Worm (Caenorhabditis elegans) whole organism, L3 larva: ENCODE data around the gene srw-29.

Experiments
- aly-2 ChIP-seq: fragments of 150-350 bp; optimal IDR thresholded peaks from 2 replicates; lab custom pipeline; 2014; ENCODE audit warnings: missing biosample characterization, missing genetic modification characterization
- elt-1 ChIP-seq: fragments of 150-350 bp; optimal IDR thresholded peaks from 2 replicates; lab custom pipeline; 2014; ENCODE audit warnings: missing biosample characterization, missing genetic modification characterization
- jun-1 ChIP-seq: fragments of 150-350 bp; optimal IDR thresholded peaks from 2 replicates; lab custom pipeline; 2014; ENCODE audit warnings: missing biosample characterization, missing genetic modification reagents, missing genetic modification characterization
- lsy-12 ChIP-seq: sonication (generic microtip); optimal IDR thresholded peaks from 2 replicates; lab custom pipeline; 2016; ENCODE audit warnings: mild to moderate bottlenecking, missing genetic modification characterization, missing compliant biosample characterization
- mdl-1 ChIP-seq: fragments of 150-350 bp; optimal IDR thresholded peaks from 2 replicates; lab custom pipeline; 2014; ENCODE audit warnings: missing biosample characterization, missing genetic modification characterization
- nfya-1 ChIP-seq: sonication (generic microtip); optimal IDR thresholded peaks from 2 replicates; lab custom pipeline; 2017; ENCODE audit warnings: missing genetic modification characterization, mild to moderate bottlenecking, missing compliant biosample characterization, antibody characterized with exemption, moderate library complexity; ENCODE audit not compliant: insufficient read depth
- nhr-237 ChIP-seq: fragments of 150-350 bp; optimal IDR thresholded peaks from 2 replicates; lab custom pipeline; 2014; ENCODE audit warnings: missing biosample characterization, missing genetic modification characterization
- nhr-76 ChIP-seq: fragments of 150-350 bp; sonication (generic microtip); optimal IDR thresholded peaks from 5 replicates; lab custom pipeline; 2014; ENCODE audit warnings: missing biosample characterization, missing genetic modification characterization
- nhr-77 ChIP-seq: fragments of 150-350 bp; optimal IDR thresholded peaks from 2 replicates; lab custom pipeline; 2014; ENCODE audit warnings: missing biosample characterization, missing genetic modification characterization
- tbx-2 ChIP-seq: sonication (generic microtip); optimal IDR thresholded peaks from 2 replicates; lab custom pipeline; 2016; ENCODE audit warnings: mild to moderate bottlenecking, missing genetic modification characterization, missing compliant biosample characterization
- unc-62 ChIP-seq: fragments of 150-350 bp; sonication (generic microtip); optimal IDR thresholded peaks from 4 replicates; lab custom pipeline; 2014; ENCODE audit warnings: missing biosample characterization, missing genetic modification reagents, missing genetic modification characterization
- zag-1 ChIP-seq: fragments of 150-350 bp; optimal IDR thresholded peaks from 2 replicates; lab custom pipeline; 2014; ENCODE audit warnings: missing biosample characterization, missing genetic modification characterization

ce11 chrV:16458714-16459113, 34.4 kb upstream of the srw-29 start, which contains the start of gene str-15:
- TF ChIP-seq elt-1 (tag; lab: Kevin White, UChicago) (no peak), nfya-1 (tag; lab: Kevin White, UChicago) (no peak), aly-2 (tag; lab: Kevin White, UChicago) (no peak), nhr-76 (tag; lab: Kevin White, UChicago) (no peak), lsy-12 (no peak), unc-62 (no peak), nhr-77 (tag; lab: Kevin White, UChicago) (no peak), tbx-2 (tag; lab: Kevin White, UChicago) (no peak), nhr-237 (no peak), zag-1 (tag; lab: Kevin White, UChicago) (no peak), mdl-1 (tag; lab: Kevin White, UChicago) (no peak), jun-1 (tag; lab: Kevin White, UChicago) (no peak)
